Worm (Caenorhabditis elegans) whole organism, L3 larva: ENCODE measurements around the gene unc-68.

Experiments used
- R02D3.7 ChIP-seq: fragments of 150-350 bp; optimal IDR thresholded peaks from 2 replicates; lab custom pipeline; 2014; ENCODE audit warnings: missing biosample characterization, missing genetic modification characterization
- aly-2 ChIP-seq: fragments of 150-350 bp; optimal IDR thresholded peaks from 2 replicates; lab custom pipeline; 2014; ENCODE audit warnings: missing biosample characterization, missing genetic modification characterization
- ama-1 ChIP-seq: fragments of 150-350 bp; optimal IDR thresholded peaks from 2 replicates; lab custom pipeline; 2018
- ceh-28 ChIP-seq: fragments of 150-350 bp; optimal IDR thresholded peaks from 2 replicates; lab custom pipeline; 2014; ENCODE audit warnings: missing biosample characterization, missing genetic modification reagents, missing genetic modification characterization
- ceh-82 ChIP-seq: fragments of 150-350 bp; optimal IDR thresholded peaks from 2 replicates; lab custom pipeline; 2014; ENCODE audit warnings: missing biosample characterization, missing genetic modification characterization
- ceh-9 ChIP-seq: sonication (generic microtip); optimal IDR thresholded peaks from 2 replicates; lab custom pipeline; 2018; ENCODE audit warnings: missing biosample characterization, missing genetic modification characterization
- daf-12 ChIP-seq: fragments of 150-350 bp; optimal IDR thresholded peaks from 2 replicates; lab custom pipeline; 2014; ENCODE audit warnings: missing biosample characterization, missing genetic modification reagents, missing genetic modification characterization
- egl-27 ChIP-seq: sonication (generic microtip); optimal IDR thresholded peaks from 4 replicates; lab custom pipeline; 2017; ENCODE audit warnings: missing biosample characterization, missing genetic modification reagents, missing genetic modification characterization
- egl-5 ChIP-seq: fragments of 150-350 bp; optimal IDR thresholded peaks from 2 replicates; lab custom pipeline; 2017; ENCODE audit warnings: missing biosample characterization, missing genetic modification reagents, missing genetic modification characterization, inconsistent platforms
- elt-2 ChIP-seq: sonication (generic microtip); optimal IDR thresholded peaks from 2 replicates; lab custom pipeline; 2016; ENCODE audit warnings: missing genetic modification reagents, mild to moderate bottlenecking, missing genetic modification characterization, missing compliant biosample characterization
- elt-3 ChIP-seq, 3 experiments: fragments of 150-350 bp in 1 of 3; sonication (generic microtip) in 2 of 3; optimal IDR thresholded peaks; 2 replicates in 2 of 3; 4 replicates in 1 of 3; lab custom pipeline; 2014 to 2017; ENCODE audit warnings: missing biosample characterization in 3 of 3, missing genetic modification characterization in 3 of 3
- eor-1 ChIP-seq, 2 experiments: fragments of 150-350 bp; optimal IDR thresholded peaks; 2 replicates each; lab custom pipeline; 2014 to 2018; ENCODE audit warnings: missing biosample characterization in 2 of 2, missing genetic modification characterization in 2 of 2
- fkh-10 ChIP-seq: sonication (generic microtip); optimal IDR thresholded peaks from 2 replicates; lab custom pipeline; 2017; ENCODE audit warnings: missing biosample characterization, missing genetic modification reagents, missing genetic modification characterization
- fkh-2 ChIP-seq: fragments of 150-350 bp; optimal IDR thresholded peaks from 2 replicates; lab custom pipeline; 2014; ENCODE audit warnings: missing biosample characterization, missing genetic modification reagents, missing genetic modification characterization
- fos-1 ChIP-seq: fragments of 150-350 bp; optimal IDR thresholded peaks from 2 replicates; lab custom pipeline; 2014; ENCODE audit warnings: missing biosample characterization, missing genetic modification characterization
- hmg-11 ChIP-seq: sonication (generic microtip); optimal IDR thresholded peaks from 2 replicates; lab custom pipeline; 2016; ENCODE audit warnings: missing genetic modification characterization, missing compliant biosample characterization
- lsy-12 ChIP-seq: sonication (generic microtip); optimal IDR thresholded peaks from 2 replicates; lab custom pipeline; 2016; ENCODE audit warnings: mild to moderate bottlenecking, missing genetic modification characterization, missing compliant biosample characterization
- mdl-1 ChIP-seq: fragments of 150-350 bp; optimal IDR thresholded peaks from 2 replicates; lab custom pipeline; 2014; ENCODE audit warnings: missing biosample characterization, missing genetic modification characterization
- nfya-1 ChIP-seq: sonication (generic microtip); optimal IDR thresholded peaks from 2 replicates; lab custom pipeline; 2017; ENCODE audit warnings: missing genetic modification characterization, mild to moderate bottlenecking, missing compliant biosample characterization, antibody characterized with exemption, moderate library complexity; ENCODE audit not compliant: insufficient read depth
- nhr-11 ChIP-seq: fragments of 150-350 bp; optimal IDR thresholded peaks from 2 replicates; lab custom pipeline; 2014; ENCODE audit warnings: missing biosample characterization, missing genetic modification characterization
- nhr-12 ChIP-seq: fragments of 150-350 bp; optimal IDR thresholded peaks from 2 replicates; lab custom pipeline; 2014; ENCODE audit warnings: missing biosample characterization, missing genetic modification characterization
- nhr-23 ChIP-seq: fragments of 150-350 bp; optimal IDR thresholded peaks from 2 replicates; lab custom pipeline; 2014; ENCODE audit warnings: missing biosample characterization, missing genetic modification reagents, missing genetic modification characterization
- nhr-237 ChIP-seq: fragments of 150-350 bp; optimal IDR thresholded peaks from 2 replicates; lab custom pipeline; 2014; ENCODE audit warnings: missing biosample characterization, missing genetic modification characterization
- nhr-25 ChIP-seq: sonication (generic microtip); optimal IDR thresholded peaks from 2 replicates; lab custom pipeline; 2017; ENCODE audit warnings: missing biosample characterization, missing genetic modification characterization
- nhr-28 ChIP-seq: fragments of 150-350 bp; optimal IDR thresholded peaks from 2 replicates; lab custom pipeline; 2014; ENCODE audit warnings: missing biosample characterization, missing genetic modification characterization
- nhr-43 ChIP-seq: sonication (generic microtip); optimal IDR thresholded peaks from 2 replicates; lab custom pipeline; 2016; ENCODE audit warnings: mild to moderate bottlenecking, missing genetic modification characterization, missing compliant biosample characterization; ENCODE audit not compliant: poor library complexity, severe bottlenecking
- nhr-76 ChIP-seq: fragments of 150-350 bp; sonication (generic microtip); optimal IDR thresholded peaks from 5 replicates; lab custom pipeline; 2014; ENCODE audit warnings: missing biosample characterization, missing genetic modification characterization
- nhr-77 ChIP-seq: fragments of 150-350 bp; optimal IDR thresholded peaks from 2 replicates; lab custom pipeline; 2014; ENCODE audit warnings: missing biosample characterization, missing genetic modification characterization
- sea-2 ChIP-seq: fragments of 150-350 bp; sonication (generic microtip); optimal IDR thresholded peaks from 4 replicates; lab custom pipeline; 2014; ENCODE audit warnings: missing biosample characterization, missing genetic modification reagents, missing genetic modification characterization
- snpc-4 ChIP-seq: fragments of 150-350 bp; optimal IDR thresholded peaks from 2 replicates; lab custom pipeline; 2014; ENCODE audit warnings: missing biosample characterization, missing genetic modification characterization
- tbx-2 ChIP-seq: sonication (generic microtip); optimal IDR thresholded peaks from 2 replicates; lab custom pipeline; 2016; ENCODE audit warnings: mild to moderate bottlenecking, missing genetic modification characterization, missing compliant biosample characterization
- unc-62 ChIP-seq: fragments of 150-350 bp; sonication (generic microtip); optimal IDR thresholded peaks from 4 replicates; lab custom pipeline; 2014; ENCODE audit warnings: missing biosample characterization, missing genetic modification reagents, missing genetic modification characterization
- ztf-4 ChIP-seq: fragments of 150-350 bp; optimal IDR thresholded peaks from 2 replicates; lab custom pipeline; 2014; ENCODE audit warnings: missing biosample characterization, missing genetic modification characterization

Gene unc-68

ce11 chrV:6928938-6929337, at the start of gene unc-68:
Gene unc-68, minus strand, starts transcription at chrV:6929038.
- TF ChIP-seq ztf-4: no peak

DNA sequence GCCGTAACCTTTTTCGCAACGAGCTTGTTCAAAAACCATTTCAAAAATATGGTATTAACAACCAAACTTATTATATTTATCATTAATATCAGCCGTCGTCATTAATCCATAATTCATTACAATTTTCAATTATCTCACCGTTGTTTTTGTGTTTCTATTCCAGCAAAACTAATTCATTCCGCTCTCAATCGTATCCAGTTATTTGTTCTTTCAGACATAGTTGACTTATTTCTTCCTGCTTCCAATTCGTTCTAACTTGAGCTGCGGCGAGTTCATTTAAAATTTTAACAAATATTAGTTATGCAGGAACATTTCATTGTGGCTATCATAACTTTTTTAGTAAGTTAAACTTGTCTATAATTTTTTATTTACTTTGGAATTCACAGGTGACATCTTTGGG, 47.2 kb upstream of the unc-68 start, which contains the start of gene srx-16:
Gene srx-16, plus strand, starts transcription at position 301 of the 400 bp plus-strand sequence.
- TF ChIP-seq ceh-82 (tag; lab: Kevin White, UChicago): no peak
- no peak for TF ChIP-seq tbx-2 (tag; lab: Kevin White, UChicago)
- no peak for TF ChIP-seq nhr-43 (tag; lab: Kevin White, UChicago)
- TF ChIP-seq elt-3 (tag; optimal IDR thresholded peaks at IDR 0.05; lab: Kevin White, UChicago): no peak
- no peak for TF ChIP-seq lsy-12 (tag; lab: Kevin White, UChicago)
- no peak for TF ChIP-seq ztf-4
- no peak for TF ChIP-seq hmg-11 (tag; lab: Kevin White, UChicago)
- no peak for TF ChIP-seq nhr-76 (tag; lab: Kevin White, UChicago)
- no peak for TF ChIP-seq fos-1 (tag; lab: Kevin White, UChicago)
- TF ChIP-seq ceh-9 (tag; lab: Kevin White, UChicago): no peak
- TF ChIP-seq, all 47 proteins: peak for 0

DNA sequence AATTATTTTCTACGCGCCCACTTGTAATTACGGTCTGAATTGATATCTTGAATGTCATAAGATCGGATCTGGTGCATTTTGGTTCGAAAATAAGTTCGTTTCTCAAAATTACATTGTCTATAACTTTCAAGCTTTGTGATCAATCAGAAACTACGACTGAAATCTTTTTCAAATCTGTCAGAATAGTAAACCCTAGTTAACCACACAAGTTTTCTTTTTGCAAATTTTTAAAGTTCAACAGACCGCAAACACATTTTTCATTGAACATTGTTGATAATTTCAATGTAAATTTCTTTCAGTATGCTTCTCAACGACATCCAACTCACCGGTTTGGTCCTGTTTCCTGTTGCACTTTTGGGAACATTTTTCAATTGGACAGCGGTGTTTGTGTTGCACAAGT, 42.7 kb upstream of the unc-68 start, which contains the start of gene srx-59:
Gene srx-59, plus strand, starts transcription at position 301 of the 400 bp plus-strand sequence.
- TF ChIP-seq unc-62 (no peak), eor-1 (tag; optimal IDR thresholded peaks at IDR 0.05; lab: Kevin White, UChicago) (no peak), sea-2 (GFP tag; lab: Kevin White, UChicago) (no peak), ceh-82 (tag; lab: Kevin White, UChicago) (no peak), ceh-28 (no peak), lsy-12 (tag; lab: Kevin White, UChicago) (no peak), R02D3.7 (tag; lab: Kevin White, UChicago) (no peak), egl-27 (tag; lab: Kevin White, UChicago) (no peak), fos-1 (tag; lab: Kevin White, UChicago) (no peak), daf-12 (tag; lab: Kevin White, UChicago) (no peak), nhr-237 (tag; lab: Kevin White, UChicago) (no peak)

- TF ChIP-seq eor-1 (tag; optimal IDR thresholded peaks at IDR 0.05; lab: Kevin White, UChicago) (no peak), hmg-11 (tag; lab: Kevin White, UChicago) (no peak), fkh-2 (tag; lab: Kevin White, UChicago) (no peak), mdl-1 (no peak), ama-1 (no peak), nfya-1 (no peak), nhr-11 (no peak), nhr-237 (tag; lab: Kevin White, UChicago) (no peak), snpc-4 (tag; lab: Kevin White, UChicago) (no peak), nhr-43 (tag; lab: Kevin White, UChicago) (peak; percentile 34), elt-3 (tag; optimal IDR thresholded peaks at IDR 0.05; lab: Kevin White, UChicago) (peak in 1 of 3 experiments; percentile 19), ztf-4 (no peak), elt-2 (no peak), egl-5 (tag; lab: Kevin White, UChicago) (no peak), nhr-12 (tag; lab: Kevin White, UChicago) (no peak), nhr-77 (tag; lab: Kevin White, UChicago) (no peak), nhr-25 (tag; lab: Kevin White, UChicago) (peak; percentile 13), aly-2 (no peak), nhr-23 (tag; lab: Kevin White, UChicago) (peak; percentile 82), lsy-12 (tag; lab: Kevin White, UChicago) (no peak)
Observed at ce11 chrV:6969950-6970532, 41.2 kb upstream of the unc-68 start, which contains the start of gene ptr-15. Gene ptr-15, minus strand, starts transcription at chrV:6970000.

DNA sequence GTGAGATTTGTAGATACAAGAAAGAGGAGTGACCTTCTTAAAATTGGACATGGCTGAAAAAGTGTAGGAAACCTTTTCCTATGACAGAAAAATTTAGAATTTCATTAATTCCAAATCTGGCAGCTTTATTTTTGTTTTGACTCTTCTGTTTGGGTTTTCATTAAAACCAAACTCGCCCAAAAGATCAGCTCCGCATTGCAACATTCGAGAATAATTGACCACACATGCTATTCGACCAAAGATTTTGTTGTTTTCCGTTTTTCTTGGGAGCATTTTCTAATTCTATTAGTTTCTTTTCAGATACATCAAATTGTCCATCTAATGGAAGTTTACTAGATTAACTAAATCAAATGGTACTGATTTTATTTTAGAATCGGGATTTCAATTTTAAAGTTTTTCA, 27.4 kb upstream of the unc-68 start, which contains the start of gene mec-1:
Gene mec-1, plus strand, starts transcription at position 301 of the 400 bp plus-strand sequence.
- TF ChIP-seq ceh-28: no peak
- TF ChIP-seq nhr-28 (tag; lab: Kevin White, UChicago): no peak
- no peak for TF ChIP-seq nhr-43 (tag; lab: Kevin White, UChicago)
- TF ChIP-seq fkh-10 (GFP tag; lab: Kevin White, UChicago): no peak
- TF ChIP-seq nhr-12 (tag; lab: Kevin White, UChicago): no peak
- no peak for TF ChIP-seq ceh-9 (tag; lab: Kevin White, UChicago)
- TF ChIP-seq egl-5 (tag; lab: Kevin White, UChicago): no peak
- TF ChIP-seq nhr-76 (tag; lab: Kevin White, UChicago): no peak
- TF ChIP-seq, all 47 proteins: peak for 0
